Worm (Caenorhabditis elegans): ENCODE data around the gene cri-2.

cri-2 gene

ce11 chrV:8185737-8186136 lies 15.9 kb upstream of the cri-2 start, which contains the start of gene F20D6.2:
TSS of gene F20D6.2 (plus strand) at chrV:8186037.
- no peak for TF ChIP-seq ceh-34 (tag; optimal IDR thresholded peaks at IDR 0.05)
- no peak for TF ChIP-seq unc-3 (GFP tag; conservative IDR thresholded peaks at IDR 0.05)
- TF ChIP-seq unc-3 (tag; optimal IDR thresholded peaks at IDR 0.05) = no peak
- TF ChIP-seq K09A11.1 (tag; optimal IDR thresholded peaks at IDR 0.05; ENCODE audit: insufficient read depth) = no peak
- TF ChIP-seq hlh-8 (tag; optimal IDR thresholded peaks at IDR 0.05) = no peak
- TF ChIP-seq hlh-13 (GFP tag; optimal IDR thresholded peaks at IDR 0.05) = no peak
- TF ChIP-seq pat-9 (tag; optimal IDR thresholded peaks at IDR 0.05) = no peak
- TF ChIP-seq hlh-30 (tag; optimal IDR thresholded peaks at IDR 0.05; ENCODE audit: insufficient read depth) = no peak
- no peak for TF ChIP-seq pha-4 (tag; optimal IDR thresholded peaks at IDR 0.05)
- no peak for TF ChIP-seq gmeb-2 (tag; optimal IDR thresholded peaks at IDR 0.05)
- no peak for TF ChIP-seq hlh-15 (tag; optimal IDR thresholded peaks at IDR 0.05)

ce11 chrV:8188421-8188820 lies 13.2 kb upstream of the cri-2 start, which contains the start of gene F20D6.15:
TSS of gene F20D6.15 (minus strand) at chrV:8188467.
- TF ChIP-seq npax-4 (tag; optimal IDR thresholded peaks at IDR 0.05) = no peak
- TF ChIP-seq sox-2 (GFP tag; IDR thresholded peaks at IDR 0.05) = no peak
- no peak for TF ChIP-seq pqm-1 (tag; optimal IDR thresholded peaks at IDR 0.05)
- no peak for TF ChIP-seq nhr-232 (tag; optimal IDR thresholded peaks at IDR 0.05)
- no peak for TF ChIP-seq hlh-15 (tag; optimal IDR thresholded peaks at IDR 0.05)
- no peak for TF ChIP-seq gmeb-2 (tag; optimal IDR thresholded peaks at IDR 0.05)
- TF ChIP-seq hlh-6 (tag; optimal IDR thresholded peaks at IDR 0.05) = no peak
- no peak for TF ChIP-seq Y22D7AL.16 (tag; optimal IDR thresholded peaks at IDR 0.05)

ce11 chrV:8190016-8190415 lies 11.6 kb upstream of the cri-2 start, which contains the start of gene F20D6.12:
TSS of gene F20D6.12 (minus strand) at chrV:8190116.
- TF ChIP-seq ceh-34 (tag; optimal IDR thresholded peaks at IDR 0.05) (no peak), ets-4 (tag; optimal IDR thresholded peaks at IDR 0.05) (no peak), gmeb-2 (tag; optimal IDR thresholded peaks at IDR 0.05) (no peak), madf-2 (tag; optimal IDR thresholded peaks at IDR 0.05) (no peak), hlh-8 (tag; optimal IDR thresholded peaks at IDR 0.05) (no peak), pqm-1 (tag; optimal IDR thresholded peaks at IDR 0.05) (no peak), npax-4 (tag; optimal IDR thresholded peaks at IDR 0.05) (no peak), eyg-1 (tag; optimal IDR thresholded peaks at IDR 0.05) (no peak), fkh-6 (tag; optimal IDR thresholded peaks at IDR 0.05) (no peak), sox-2 (GFP tag; IDR thresholded peaks at IDR 0.05) (no peak), ceh-9 (tag; optimal IDR thresholded peaks at IDR 0.05) (no peak), sox-4 (tag; optimal IDR thresholded peaks at IDR 0.05) (no peak), ceh-30 (tag; optimal IDR thresholded peaks at IDR 0.05) (no peak), ztf-16 (tag; optimal IDR thresholded peaks at IDR 0.05) (no peak), ahr-1 (tag; optimal IDR thresholded peaks at IDR 0.05) (no peak), lin-11 (tag; optimal IDR thresholded peaks at IDR 0.05) (no peak), F13H6.1 (tag; optimal IDR thresholded peaks at IDR 0.05) (no peak), pax-1 (tag; optimal IDR thresholded peaks at IDR 0.05) (no peak), C38D4.7 (GFP tag; optimal IDR thresholded peaks at IDR 0.05) (no peak)

ce11 chrV:8190430-8190829 lies 11.2 kb upstream of the cri-2 start, which contains the start of gene F20D6.1:
TSS of gene F20D6.1 (plus strand) at chrV:8190730.
- TF ChIP-seq hlh-15 (tag; optimal IDR thresholded peaks at IDR 0.05) = no peak
- TF ChIP-seq ceh-24 (tag; optimal IDR thresholded peaks at IDR 0.05) = no peak
- TF ChIP-seq fax-1 (tag; optimal IDR thresholded peaks at IDR 0.05) = no peak
- TF ChIP-seq madf-2 (tag; optimal IDR thresholded peaks at IDR 0.05) = no peak
- TF ChIP-seq ceh-6 (GFP tag; optimal IDR thresholded peaks at IDR 0.05) = no peak
- no peak for TF ChIP-seq dmd-4 (tag; optimal IDR thresholded peaks at IDR 0.05; ENCODE audit: borderline replicate concordance)
- TF ChIP-seq elt-2 (tag; optimal IDR thresholded peaks at IDR 0.05) = no peak
- no peak for TF ChIP-seq ceh-48 (tag; optimal IDR thresholded peaks at IDR 0.05)
- TF ChIP-seq pag-3 (tag; optimal IDR thresholded peaks at IDR 0.05; ENCODE audit: borderline replicate concordance) = no peak
- no peak for TF ChIP-seq npax-4 (tag; optimal IDR thresholded peaks at IDR 0.05)
- TF ChIP-seq Y22D7AL.16 (tag; optimal IDR thresholded peaks at IDR 0.05) = no peak
- no peak for TF ChIP-seq unc-42 (tag; optimal IDR thresholded peaks at IDR 0.05)
- TF ChIP-seq ceh-22 (tag; optimal IDR thresholded peaks at IDR 0.05) = no peak
- no peak for TF ChIP-seq C38D4.7 (GFP tag; optimal IDR thresholded peaks at IDR 0.05)
